Worm (Caenorhabditis elegans) whole organism, L1 larva: ENCODE data around the gene F46F5.10.

ENCODE experiments used
- efl-1 ChIP-seq, 4 experiments: fragments of 150-350 bp; optimal IDR thresholded peaks in 3 of 4; peaks in 1 of 4; 1 replicate in 1 of 4; 2 replicates in 3 of 4; lab custom pipeline; 2014; ENCODE audit warnings: missing biosample characterization in 2 of 4, missing genetic modification characterization in 2 of 4, missing genetic modification reagents in 2 of 4
- lsy-2 ChIP-seq, 2 experiments: fragments of 150-350 bp; optimal IDR thresholded peaks; 2 replicates each; lab custom pipeline; 2014; ENCODE audit warnings: missing biosample characterization in 2 of 2, missing genetic modification characterization in 2 of 2
- unc-62 ChIP-seq: fragments of 150-350 bp; optimal IDR thresholded peaks from 2 replicates; lab custom pipeline; 2014; ENCODE audit warnings: missing biosample characterization, missing genetic modification reagents, missing genetic modification characterization

ce11 chrII:812917-813316 is 10.7 kb upstream of the F46F5.10 start, which contains the start of gene F46F5.5:
- TF ChIP-seq unc-62 (GFP tag; lab: Kevin White, UChicago) (no peak), efl-1 (optimal IDR thresholded peaks at IDR 0.05; lab: Kevin White, UChicago) (no peak), efl-1 (GFP tag; optimal IDR thresholded peaks at IDR 0.05 in 1 of 2; lab: Kevin White, UChicago) (no peak), lsy-2 (tag; optimal IDR thresholded peaks at IDR 0.05; lab: Kevin White, UChicago) (no peak)
